Fruit fly (Drosophila melanogaster): ENCODE results near the gene Src64B.
A peak's percentile ranks its signal among the peaks of the same experiment; 100 is the strongest.

Gene Src64B

DNA sequence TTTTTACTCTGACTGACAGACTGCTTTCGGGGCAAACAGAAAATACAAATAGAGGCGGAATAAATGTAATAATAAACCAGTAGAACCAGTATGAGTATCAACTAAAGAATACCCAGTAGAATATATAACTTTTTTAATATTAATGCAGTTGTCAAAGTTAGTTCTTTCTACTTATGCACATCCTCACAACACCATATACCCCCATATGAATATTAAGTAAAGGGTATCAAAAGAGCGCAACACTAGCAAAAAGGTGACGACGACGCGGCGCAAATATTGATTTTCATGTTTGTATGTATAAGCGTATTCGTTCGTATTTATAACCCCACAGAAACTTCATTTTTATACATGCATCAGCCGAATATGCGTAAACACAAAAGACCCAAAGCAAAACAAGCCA, 12.9 kb downstream of the Src64B start:
- TF ChIP-seq CG17801 (GFP tag; optimal IDR thresholded peaks at IDR 0.05; ENCODE audit: partially characterized antibody) = peak; percentile 73

DNA sequence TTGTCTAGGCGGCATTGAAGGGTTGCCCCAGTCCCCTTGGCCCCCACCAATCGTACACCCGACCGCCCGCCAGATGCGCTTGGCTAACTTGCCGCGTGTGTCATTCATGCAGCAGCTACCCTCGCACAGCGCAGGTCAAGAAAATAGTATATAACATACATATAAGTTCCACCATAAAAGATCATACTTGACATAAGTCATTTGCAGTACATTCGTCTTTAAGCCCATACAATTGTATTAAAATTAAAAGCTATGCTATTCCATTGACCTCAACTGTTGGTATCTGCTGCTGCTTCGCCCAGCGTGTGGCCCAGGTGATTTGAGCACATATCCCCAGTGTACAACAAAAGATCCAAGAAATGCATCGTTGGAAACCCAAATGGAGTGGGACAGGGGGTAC, 14.7 kb downstream of the Src64B start:
- no peak for TF ChIP-seq CG17801 (GFP tag; optimal IDR thresholded peaks at IDR 0.05; ENCODE audit: partially characterized antibody)

DNA sequence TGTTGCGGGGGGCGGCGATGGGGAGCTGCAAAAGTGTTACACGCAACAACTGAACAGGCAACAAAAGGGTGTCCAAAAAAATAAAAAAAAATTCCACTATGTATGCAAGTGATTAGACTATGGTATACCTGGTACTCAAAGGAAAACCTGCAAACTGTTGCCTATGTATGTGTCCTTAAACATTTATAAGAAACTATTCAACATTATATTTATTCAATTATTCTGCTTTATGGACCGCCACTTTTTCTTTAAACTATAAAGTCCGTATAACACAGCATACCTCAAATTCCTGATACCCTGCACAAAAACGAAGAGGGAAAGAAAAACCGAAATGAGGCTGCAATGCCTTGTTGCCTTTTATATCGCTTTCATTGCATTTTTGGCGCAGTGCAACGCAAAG, 18.3 kb downstream of the Src64B start:
- TF ChIP-seq CG17801 (GFP tag; optimal IDR thresholded peaks at IDR 0.05; ENCODE audit: partially characterized antibody) = no peak

DNA sequence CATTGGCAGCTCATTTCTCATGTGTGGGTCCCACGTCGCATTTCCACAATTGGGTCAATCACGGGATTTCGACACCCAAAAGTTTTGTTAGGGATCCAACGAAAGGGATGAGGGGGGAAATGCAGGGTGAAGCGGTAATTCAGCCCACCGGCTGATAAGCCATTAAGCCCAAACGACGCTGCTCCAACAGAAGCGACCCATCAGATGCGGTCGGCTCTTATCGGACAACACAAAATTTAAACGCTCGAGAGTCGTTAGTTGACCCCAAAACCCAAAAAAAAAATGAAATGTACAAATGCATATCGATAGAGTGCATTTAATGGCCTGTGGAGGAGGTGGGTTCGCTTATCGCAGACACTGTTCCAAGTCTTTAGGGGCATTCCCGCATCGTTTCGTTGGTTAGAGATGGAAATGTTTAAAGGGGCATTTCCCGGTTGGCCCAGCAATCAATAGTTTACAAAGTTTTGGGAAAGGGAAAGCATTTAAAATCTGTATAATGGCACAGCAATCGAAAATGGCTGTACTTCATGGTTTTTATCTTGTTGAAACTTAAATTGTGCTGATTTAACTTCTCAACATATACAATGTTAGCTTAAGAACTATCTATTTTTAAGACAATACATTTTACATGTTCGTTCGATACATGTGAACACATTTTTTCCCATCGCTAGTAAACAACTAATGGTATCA, 19.1 kb downstream of the Src64B start:
- TF ChIP-seq CG17801 (GFP tag; optimal IDR thresholded peaks at IDR 0.05; ENCODE audit: partially characterized antibody) = no peak

DNA sequence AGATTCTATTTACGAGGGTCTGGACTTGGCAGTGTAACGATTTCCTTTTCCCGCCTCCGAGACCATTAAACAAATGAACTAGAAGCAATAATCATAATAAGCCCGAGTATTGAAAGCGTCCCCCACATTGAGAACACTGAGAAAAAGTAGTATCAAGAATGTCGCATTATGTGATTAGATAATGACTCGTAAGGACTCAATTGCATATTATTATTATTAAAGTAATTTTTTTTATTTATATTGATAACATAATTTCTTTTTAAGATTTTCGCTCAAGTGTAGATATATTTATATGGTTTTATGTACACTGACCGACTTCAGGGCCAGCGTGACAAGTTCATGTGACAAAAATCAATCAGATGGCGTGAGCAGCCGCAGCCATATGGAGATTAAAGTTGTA, 22.6 kb downstream of the Src64B start:
- no peak for TF ChIP-seq CG17801 (GFP tag; optimal IDR thresholded peaks at IDR 0.05; ENCODE audit: partially characterized antibody)

- TF ChIP-seq CG17801 (GFP tag; optimal IDR thresholded peaks at IDR 0.05; ENCODE audit: partially characterized antibody) = no peak
Measured at dm6 chr3L:4602333-4602732, 23.7 kb downstream of the Src64B start.

DNA sequence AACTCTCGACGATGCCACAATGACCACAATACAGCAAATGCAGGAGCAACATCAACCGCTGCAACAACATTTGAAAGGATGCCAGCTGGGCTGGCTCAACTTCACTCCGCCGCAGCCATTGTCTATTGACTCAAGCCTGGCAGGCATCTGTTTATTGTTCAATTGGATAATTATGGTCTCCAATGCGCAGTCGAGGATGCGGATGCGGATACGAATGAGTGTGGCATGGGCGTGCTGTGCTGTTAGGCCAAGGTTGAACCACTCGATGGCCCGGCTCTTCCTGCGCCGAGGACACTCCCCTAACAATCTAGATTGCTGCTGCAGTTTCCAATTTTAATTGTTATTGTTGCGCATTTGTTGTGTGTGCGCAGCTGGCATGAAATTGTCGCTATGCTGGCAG, 26.2 kb downstream of the Src64B start:
- no peak for TF ChIP-seq CG17801 (GFP tag; optimal IDR thresholded peaks at IDR 0.05; ENCODE audit: partially characterized antibody)

DNA sequence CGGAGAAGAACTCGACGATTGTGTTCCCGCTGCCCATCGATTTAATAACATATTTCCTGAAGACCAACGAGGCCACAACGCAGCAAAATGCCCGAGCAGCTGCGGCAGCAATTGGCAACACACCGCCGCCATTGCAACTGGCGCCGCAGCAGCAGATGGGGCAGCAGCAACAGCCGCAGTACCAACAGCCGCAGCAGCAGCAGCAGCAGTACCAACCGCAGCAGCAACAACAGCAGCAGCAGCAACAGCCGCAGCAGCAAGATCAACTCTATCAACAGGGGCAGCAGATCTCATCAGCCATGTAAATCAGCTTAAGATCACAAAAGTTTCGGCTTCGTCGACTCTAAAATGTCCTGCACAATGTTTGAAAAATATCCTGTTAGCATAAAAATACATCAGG, 35.9 kb downstream of the Src64B start:
- TF ChIP-seq CG17801 (GFP tag; optimal IDR thresholded peaks at IDR 0.05; ENCODE audit: partially characterized antibody) = no peak

dm6 chr3L:4575392-4575791, 50.6 kb downstream of the Src64B start:
- no peak for TF ChIP-seq CG17801 (GFP tag; optimal IDR thresholded peaks at IDR 0.05; ENCODE audit: partially characterized antibody)

DNA sequence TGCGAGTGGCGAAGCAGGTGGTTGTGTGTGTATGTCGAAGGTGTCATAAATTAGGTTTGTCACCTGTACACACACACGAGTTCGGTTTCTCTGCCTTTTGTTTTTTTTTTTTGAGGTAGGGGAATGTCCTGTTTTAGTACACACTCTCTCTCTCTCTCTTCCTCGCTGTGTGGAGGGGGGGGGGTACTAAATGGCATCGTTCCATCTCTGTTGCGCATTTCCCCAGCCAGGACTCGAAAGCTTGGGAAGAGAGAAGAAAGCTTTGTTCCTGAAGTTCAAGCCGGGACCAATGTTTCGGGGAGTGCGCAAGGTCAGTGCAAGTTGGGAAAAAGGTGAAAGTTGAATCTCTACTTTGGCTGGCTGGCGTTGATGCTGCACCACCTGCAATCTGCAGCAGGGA, 51.6 kb downstream of the Src64B start:
- TF ChIP-seq CG17801 (GFP tag; optimal IDR thresholded peaks at IDR 0.05; ENCODE audit: partially characterized antibody) = no peak

- no peak for TF ChIP-seq CG17801 (GFP tag; optimal IDR thresholded peaks at IDR 0.05; ENCODE audit: partially characterized antibody)
Measured at dm6 chr3L:4556831-4557355, 69.1 kb downstream of the Src64B start.

DNA sequence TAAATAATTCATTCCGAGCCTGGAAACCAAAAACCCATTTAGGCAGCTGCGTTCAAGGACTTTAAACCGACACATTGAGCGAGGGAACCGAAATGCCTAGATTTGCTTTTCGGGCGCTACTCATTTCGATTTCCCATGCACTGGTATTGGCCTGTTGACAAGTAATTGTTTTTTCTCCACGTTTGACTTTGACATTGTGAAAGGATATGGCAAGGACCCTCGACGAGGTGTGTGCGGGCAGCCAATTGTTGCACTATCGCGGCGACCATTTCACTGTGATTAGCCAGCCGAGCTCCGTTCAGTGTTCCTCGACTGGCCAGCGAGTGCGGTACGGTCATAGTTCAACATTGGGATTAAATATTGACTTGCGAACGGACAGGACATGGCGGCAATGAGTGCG, 70.2 kb downstream of the Src64B start, which contains the start of gene CG42540:
Gene CG42540, plus strand, starts transcription at position 301 of the 400 bp plus-strand sequence.
- TF ChIP-seq CG17801 (GFP tag; optimal IDR thresholded peaks at IDR 0.05; ENCODE audit: partially characterized antibody) = no peak

dm6 chr3L:4555136-4555535, 70.9 kb downstream of the Src64B start, which contains the start of gene CG33777:
TSS of gene CG33777 (minus strand) at chr3L:4555236.
- TF ChIP-seq CG17801 (GFP tag; optimal IDR thresholded peaks at IDR 0.05; ENCODE audit: partially characterized antibody) = no peak

DNA sequence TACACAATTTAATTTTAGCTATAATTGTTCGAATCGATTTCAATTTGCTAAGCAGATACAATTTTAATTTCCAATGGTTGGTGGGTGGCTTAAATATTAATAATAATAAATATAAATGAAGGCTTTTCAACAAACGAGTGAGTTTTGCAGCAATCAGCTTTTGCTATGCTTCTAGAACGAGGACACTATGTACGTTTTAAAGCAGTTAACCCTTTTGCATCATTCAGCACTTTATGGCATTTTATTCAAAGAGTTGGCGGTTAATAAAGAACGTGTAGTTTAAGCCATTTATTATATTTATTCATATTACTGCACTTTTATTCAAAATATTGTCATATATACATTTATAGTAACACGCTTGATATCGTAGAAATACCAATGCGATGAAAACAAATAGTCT, 71.8 kb downstream of the Src64B start:
- no peak for TF ChIP-seq CG17801 (GFP tag; optimal IDR thresholded peaks at IDR 0.05; ENCODE audit: partially characterized antibody)

dm6 chr3L:4553395-4553794, 72.6 kb downstream of the Src64B start:
- TF ChIP-seq CG17801 (GFP tag; optimal IDR thresholded peaks at IDR 0.05; ENCODE audit: partially characterized antibody) = no peak

dm6 chr3L:4551810-4552209, 74.2 kb downstream of the Src64B start:
- TF ChIP-seq CG17801 (GFP tag; optimal IDR thresholded peaks at IDR 0.05; ENCODE audit: partially characterized antibody) = no peak
